Fruit fly (Drosophila melanogaster) whole organism: Measurements from ENCODE around the gene drpr.

Experiments
- EcR ChIP-seq, 2 experiments: fragments of >200 bp; optimal IDR thresholded peaks; 2 replicates each; lab custom pipeline; 2017; ENCODE audit warnings: missing biosample characterization in 2 of 2, missing genetic modification characterization in 2 of 2, missing genetic modification reagents in 2 of 2
- pan ChIP-seq: fragments of >200 bp; optimal IDR thresholded peaks from 2 replicates; lab custom pipeline; 2017
- usp ChIP-seq: fragments of >200 bp; optimal IDR thresholded peaks from 2 replicates; lab custom pipeline; 2017; ENCODE audit warnings: missing biosample characterization, missing genetic modification characterization, mixed read lengths

DNA sequence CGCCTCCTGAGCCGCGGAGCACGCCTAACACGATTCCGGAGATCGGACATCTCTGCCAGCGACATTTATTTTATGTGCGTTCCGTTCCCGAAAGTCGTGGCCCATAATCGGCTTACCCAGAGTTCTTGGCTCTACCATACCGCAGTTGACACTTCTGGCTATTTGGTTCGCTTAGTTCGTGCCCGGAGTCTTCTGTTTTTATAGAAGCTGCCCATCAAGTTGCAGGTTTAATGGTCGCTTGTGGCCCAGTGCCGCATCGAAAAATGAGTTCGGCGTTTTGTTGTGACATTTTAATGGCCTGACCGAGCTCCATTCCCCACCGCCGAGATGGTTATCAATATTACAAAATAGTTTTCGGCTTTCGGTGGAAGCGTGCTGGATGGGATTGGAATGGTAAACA, 54.7 kb downstream of the drpr start:
- TF ChIP-seq usp (GFP tag; lab: Kevin White, UChicago): no peak
- no peak for TF ChIP-seq pan
- no peak for TF ChIP-seq EcR (GFP tag; optimal IDR thresholded peaks at IDR 0.05; lab: Kevin White, UChicago)
